Worm (Caenorhabditis elegans) whole organism, L4 larva: ENCODE data around the gene F21D9.11.

ENCODE experiments used
- aly-2 ChIP-seq: sonication (generic microtip); optimal IDR thresholded peaks from 2 replicates; lab custom pipeline; 2018; ENCODE audit warnings: missing biosample characterization, missing genetic modification characterization
- dmd-9 ChIP-seq: fragments of 200-800 bp; sonication (Bioruptor generic); IDR thresholded peaks from 2 replicates; pipeline ENCODE4 v1.3.6; 2022; ENCODE audit warnings: missing genetic modification reagents, missing genetic modification characterization, missing compliant biosample characterization
- duxl-1 ChIP-seq: sonication (generic microtip); optimal IDR thresholded peaks from 2 replicates; lab custom pipeline; 2016; ENCODE audit warnings: mild to moderate bottlenecking, missing genetic modification characterization, moderate library complexity, missing compliant biosample characterization; ENCODE audit not compliant: poor library complexity
- hif-1 ChIP-seq, 2 experiments: sonication (generic microtip); optimal IDR thresholded peaks; 2 replicates each; lab custom pipeline; 2016 to 2017; ENCODE audit warnings: missing compliant biosample characterization in 2 of 2, missing genetic modification characterization in 2 of 2, missing genetic modification reagents in 2 of 2, missing genotype in 2 of 2, mild to moderate bottlenecking in 1 of 2
- lsy-2 ChIP-seq, 2 experiments: fragments of 150-350 bp in 1 of 2; sonication (generic microtip) in 1 of 2; optimal IDR thresholded peaks; 2 replicates each; lab custom pipeline; 2014 to 2017; ENCODE audit warnings: missing biosample characterization in 2 of 2, missing genetic modification characterization in 2 of 2
- nhr-237 ChIP-seq: sonication (generic microtip); optimal IDR thresholded peaks from 2 replicates; lab custom pipeline; 2017; ENCODE audit warnings: missing biosample characterization, missing genetic modification characterization
- snpc-1.2 ChIP-seq: fragments of 200-800 bp; sonication (Bioruptor generic); IDR thresholded peaks from 2 replicates; pipeline ENCODE4 v1.3.6; 2022; ENCODE audit warnings: missing genetic modification reagents, missing genetic modification characterization, missing compliant biosample characterization
- tra-1 ChIP-seq: fragments of 200-800 bp; sonication (Bioruptor generic); IDR thresholded peaks from 2 replicates; pipeline ENCODE4 v1.3.6; 2022; ENCODE audit warnings: missing genetic modification reagents, missing genetic modification characterization, missing compliant biosample characterization

ce11 chrV:19278488-19278887, 26.5 kb downstream of the F21D9.11 start:
- TF ChIP-seq snpc-1.2 (GFP tag; lab: Robert Waterston, UW) = no peak
- TF ChIP-seq hif-1 (tag; optimal IDR thresholded peaks at IDR 0.05; lab: Kevin White, UChicago) = no peak
- no peak for TF ChIP-seq aly-2 (tag; lab: Kevin White, UChicago)
- TF ChIP-seq nhr-237 (tag; lab: Kevin White, UChicago) = no peak
- TF ChIP-seq lsy-2 (tag; optimal IDR thresholded peaks at IDR 0.05; lab: Kevin White, UChicago) = no peak
- TF ChIP-seq tra-1 (GFP tag; lab: Robert Waterston, UW) = no peak
- TF ChIP-seq dmd-9 (GFP tag; lab: Robert Waterston, UW) = no peak
- no peak for TF ChIP-seq duxl-1 (tag; lab: Kevin White, UChicago)
